Fruit fly (Drosophila melanogaster) S2 (cell line): Measurements from ENCODE around the gene AdoR.

Experiments
- CG8478 ChIP-seq: fragments of >200 bp; optimal IDR thresholded peaks from 2 replicates; lab custom pipeline; 2018
- CTCF ChIP-seq, 2 experiments: fragments of >200 bp; optimal IDR thresholded peaks; 2 replicates each; lab custom pipeline; 2018

DNA sequence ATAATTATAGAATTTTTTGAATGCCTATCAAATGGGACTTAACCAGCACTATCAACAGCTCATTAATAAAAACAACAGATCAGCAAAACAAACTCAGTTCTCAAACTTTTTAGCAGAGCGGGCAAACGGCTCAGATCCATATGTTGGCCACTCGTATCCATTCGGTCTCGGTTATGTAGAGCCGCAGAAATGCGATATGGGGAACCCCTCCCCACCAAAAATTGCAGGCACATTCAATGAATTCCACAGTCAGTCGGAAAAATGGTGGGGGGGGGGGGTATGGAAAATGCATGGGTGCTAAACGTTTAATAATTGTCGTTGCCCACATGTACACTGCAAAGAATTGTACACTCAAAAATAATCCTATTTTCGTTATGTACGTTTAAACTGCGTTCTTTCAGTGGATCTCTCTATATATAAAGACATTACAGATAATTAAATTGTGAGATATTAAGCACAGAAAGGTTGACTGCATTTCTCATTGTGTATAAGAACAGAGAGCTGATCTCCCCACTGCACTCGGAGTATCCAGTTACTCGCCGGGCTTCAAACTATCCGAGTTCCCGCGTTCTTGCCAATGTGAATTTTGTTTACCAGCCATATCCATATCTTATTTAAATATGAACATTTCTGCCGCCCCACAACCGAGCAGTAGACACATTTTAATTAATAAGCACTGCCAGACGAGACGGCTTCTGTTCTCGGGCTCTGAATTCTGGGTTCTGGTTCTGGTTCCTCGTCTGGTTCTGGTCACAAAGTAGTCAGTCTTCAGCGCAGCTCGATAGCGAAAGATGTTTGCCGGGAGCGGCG, 2.1 kb upstream of the AdoR start, which contains the start of gene CG15529:
- no peak for TF ChIP-seq CG8478 (lab: Kevin White, UChicago)
- no peak for TF ChIP-seq CTCF (optimal IDR thresholded peaks at IDR 0.05; lab: Kevin White, UChicago)
